Worm (Caenorhabditis elegans): Measurements from ENCODE around the gene nhr-100.

nhr-100 gene

ce11 chrIV:9746762-9747161 lies 18.3 kb downstream of the nhr-100 start, which contains the start of gene C28D4.5:
Gene C28D4.5 (minus strand): TSS chrIV:9746862.
- TF ChIP-seq aptf-2 (GFP tag; conservative IDR thresholded peaks at IDR 0.05), result no peak

ce11 chrIV:9748342-9748741 lies 19.9 kb downstream of the nhr-100 start, which contains the start of gene C28D4.8:
Gene C28D4.8 (minus strand): TSS chrIV:9748442.
- TF ChIP-seq snpc-4 (GFP tag; optimal IDR thresholded peaks at IDR 0.05), result no peak
- TF ChIP-seq snpc-4 (tag; optimal IDR thresholded peaks at IDR 0.05), result no peak
- no peak for TF ChIP-seq die-1 (tag; optimal IDR thresholded peaks at IDR 0.05)
- TF ChIP-seq sea-2 (GFP tag; IDR thresholded peaks at IDR 0.05), result no peak
- no peak for TF ChIP-seq K12H6.12 (tag; optimal IDR thresholded peaks at IDR 0.05)
- TF ChIP-seq B0035.1 (tag; optimal IDR thresholded peaks at IDR 0.05), result no peak
- no peak for TF ChIP-seq dox-1 (GFP tag; IDR thresholded peaks at IDR 0.05)
- no peak for TF ChIP-seq hlh-12 (tag; optimal IDR thresholded peaks at IDR 0.05)

ce11 chrIV:9755713-9756112 lies 27.2 kb downstream of the nhr-100 start:
- TF ChIP-seq ztf-28 (GFP tag; IDR thresholded peaks at IDR 0.05) (no peak), sptf-2 (GFP tag; optimal IDR thresholded peaks at IDR 0.05) (no peak), ztf-3 (GFP tag; optimal IDR thresholded peaks at IDR 0.05) (no peak), madf-10 (tag; optimal IDR thresholded peaks at IDR 0.05) (no peak), T07F8.4 (tag; optimal IDR thresholded peaks at IDR 0.05) (no peak), lin-54 (GFP tag; optimal IDR thresholded peaks at IDR 0.05) (no peak), chd-7 (tag; optimal IDR thresholded peaks at IDR 0.05) (no peak), ztf-6 (GFP tag; IDR thresholded peaks at IDR 0.05) (no peak), Y95B8A.8 (GFP tag; IDR thresholded peaks at IDR 0.05) (no peak), madf-3 (GFP tag; IDR thresholded peaks at IDR 0.05) (no peak), ama-1 (optimal IDR thresholded peaks at IDR 0.05) (no peak), ama-1 (GFP tag; optimal IDR thresholded peaks at IDR 0.05) (no peak), K11D2.4 (GFP tag; IDR thresholded peaks at IDR 0.05) (no peak), ztf-18 (tag; optimal IDR thresholded peaks at IDR 0.05) (no peak), ceh-27 (GFP tag; optimal IDR thresholded peaks at IDR 0.05) (no peak), F57A8.1 (GFP tag; optimal IDR thresholded peaks at IDR 0.05) (no peak), T26A5.8 (tag; optimal IDR thresholded peaks at IDR 0.05) (no peak), bed-1 (GFP tag; IDR thresholded peaks at IDR 0.05) (no peak)

- TF ChIP-seq mcd-1 (GFP tag; IDR thresholded peaks at IDR 0.05) (no peak), snpc-4 (GFP tag; optimal IDR thresholded peaks at IDR 0.05) (no peak), snpc-4 (tag; optimal IDR thresholded peaks at IDR 0.05) (peak in 1 of 4 experiments; percentile 13), nhr-80 (tag; optimal IDR thresholded peaks at IDR 0.05) (peak; percentile 81), aptf-2 (GFP tag; conservative IDR thresholded peaks at IDR 0.05) (no peak), Y53F4B.3 (GFP tag; IDR thresholded peaks at IDR 0.05) (no peak), hlh-12 (tag; optimal IDR thresholded peaks at IDR 0.05) (no peak), F57C9.4 (tag; optimal IDR thresholded peaks at IDR 0.05) (no peak), attf-3 (GFP tag; conservative IDR thresholded peaks at IDR 0.05) (no peak), hmg-1.2 (GFP tag; IDR thresholded peaks at IDR 0.05) (peak; percentile 67; the same call in 1 of the 2 replicates), F39B2.1 (GFP tag; IDR thresholded peaks at IDR 0.05) (no peak), ztf-18 (tag; optimal IDR thresholded peaks at IDR 0.05) (no peak)
These were observed 28.4 kb downstream of the nhr-100 start for ce11 chrIV:9756647-9757424.
